Fruit fly (Drosophila melanogaster) whole organism, prepupa: Measurements from ENCODE around the gene Cftr.

Source experiments
- Blimp-1 ChIP-seq: fragments of 200-800 bp; sonication (Bioruptor generic); optimal IDR thresholded peaks from 3 replicates; lab custom pipeline; 2017; ENCODE audit warnings: missing biosample characterization, missing genetic modification characterization, mild to moderate bottlenecking, moderate library complexity, missing genetic modification reagents
- CG10669 ChIP-seq: fragments of 200-800 bp; sonication (Bioruptor generic); optimal IDR thresholded peaks from 3 replicates; lab custom pipeline; 2018; ENCODE audit warnings: missing biosample characterization, mild to moderate bottlenecking, missing genetic modification characterization, moderate library complexity
- CG11294 ChIP-seq: fragments of 200-800 bp; sonication (Bioruptor generic); IDR thresholded peaks from 2 replicates; pipeline ENCODE4 v1.3.6; 2022; ENCODE audit warnings: missing biosample characterization, missing genetic modification characterization
- CG11902 ChIP-seq: fragments of 200-800 bp; sonication (Bioruptor generic); optimal IDR thresholded peaks from 3 replicates; lab custom pipeline; 2016; ENCODE audit warnings: missing biosample characterization, missing genetic modification characterization
- CG15336 ChIP-seq: fragments of 200-800 bp; sonication (Bioruptor generic); IDR thresholded peaks from 2 replicates; pipeline ENCODE4 v1.3.6; 2022; ENCODE audit warnings: missing biosample characterization, missing genetic modification characterization
- CG1621 ChIP-seq: fragments of 200-800 bp; sonication (Bioruptor generic); optimal IDR thresholded peaks from 3 replicates; lab custom pipeline; 2018; ENCODE audit warnings: missing biosample characterization, mild to moderate bottlenecking, missing genetic modification characterization
- CG16779 ChIP-seq: fragments of 200-800 bp; sonication (Bioruptor generic); optimal IDR thresholded peaks from 3 replicates; lab custom pipeline; 2017; ENCODE audit warnings: missing biosample characterization, mild to moderate bottlenecking, missing genetic modification characterization
- CG3032 ChIP-seq: fragments of 200-800 bp; optimal IDR thresholded peaks from 2 replicates; lab custom pipeline; 2019; ENCODE audit warnings: missing biosample characterization, mild to moderate bottlenecking, missing genetic modification characterization, moderate library complexity
- CG32006 ChIP-seq: fragments of 200-800 bp; sonication (Bioruptor generic); optimal IDR thresholded peaks from 3 replicates; lab custom pipeline; 2017; ENCODE audit warnings: missing biosample characterization, mild to moderate bottlenecking, missing genetic modification characterization
- CG3919 ChIP-seq: fragments of 200-800 bp; sonication (Bioruptor generic); optimal IDR thresholded peaks from 3 replicates; lab custom pipeline; 2016; ENCODE audit warnings: missing biosample characterization, missing genetic modification characterization
- CG4318 ChIP-seq: fragments of 200-800 bp; sonication (Bioruptor generic); optimal IDR thresholded peaks from 3 replicates; lab custom pipeline; 2017; ENCODE audit warnings: missing biosample characterization, mild to moderate bottlenecking, missing genetic modification characterization
- CG6163 ChIP-seq: fragments of 200-800 bp; sonication (Bioruptor generic); IDR thresholded peaks from 3 replicates; pipeline ENCODE4 v1.3.6; 2022; ENCODE audit warnings: missing biosample characterization, missing genetic modification characterization
- CG6276 ChIP-seq: fragments of 200-800 bp; sonication (Bioruptor generic); optimal IDR thresholded peaks from 2 replicates; lab custom pipeline; 2017; ENCODE audit warnings: missing biosample characterization, mild to moderate bottlenecking, missing genetic modification characterization
- CG6808 ChIP-seq: fragments of 200-800 bp; sonication (Bioruptor generic); optimal IDR thresholded peaks from 3 replicates; lab custom pipeline; 2017; ENCODE audit warnings: missing biosample characterization, missing genetic modification characterization, mild to moderate bottlenecking, moderate library complexity, missing genetic modification reagents
- CG6854 ChIP-seq: fragments of 200-800 bp; sonication (Bioruptor generic); optimal IDR thresholded peaks from 2 replicates; lab custom pipeline; 2017; ENCODE audit warnings: missing biosample characterization, mild to moderate bottlenecking, missing genetic modification characterization
- CG7368 ChIP-seq: fragments of 200-800 bp; sonication (Bioruptor generic); optimal IDR thresholded peaks from 3 replicates; lab custom pipeline; 2016; ENCODE audit warnings: missing biosample characterization, missing genetic modification characterization
- CG8119 ChIP-seq: fragments of 200-800 bp; sonication (Bioruptor generic); IDR thresholded peaks from 3 replicates; pipeline ENCODE4 v1.3.6; 2022; ENCODE audit warnings: missing biosample characterization, missing genetic modification characterization
- CG8319 ChIP-seq: fragments of 200-800 bp; sonication (Bioruptor generic); optimal IDR thresholded peaks from 3 replicates; lab custom pipeline; 2016; ENCODE audit warnings: missing biosample characterization, missing genetic modification characterization
- CG8632 ChIP-seq: fragments of 200-800 bp; sonication (Bioruptor generic); optimal IDR thresholded peaks from 3 replicates; lab custom pipeline; 2016; ENCODE audit warnings: missing biosample characterization, missing genetic modification characterization
- Eip75B ChIP-seq: fragments of 200-800 bp; sonication (Bioruptor generic); optimal IDR thresholded peaks from 3 replicates; lab custom pipeline; 2016; ENCODE audit warnings: missing biosample characterization, missing genetic modification characterization
- Eip78C ChIP-seq: fragments of 200-800 bp; sonication (Bioruptor generic); peaks from one replicate; lab custom pipeline; 2016; ENCODE audit warnings: missing biosample characterization, missing genetic modification characterization
- Eip93F ChIP-seq: fragments of 200-800 bp; sonication (Bioruptor generic); optimal IDR thresholded peaks from 2 replicates; lab custom pipeline; 2016; ENCODE audit warnings: missing biosample characterization, mild to moderate bottlenecking, missing genetic modification characterization
- Gug ChIP-seq: fragments of 200-800 bp; sonication (Bioruptor generic); IDR thresholded peaks from 2 replicates; pipeline ENCODE4 v1.3.6; 2022; ENCODE audit warnings: missing biosample characterization, missing genetic modification characterization
- Hr38 ChIP-seq: sonication (Bioruptor generic); optimal IDR thresholded peaks from 2 replicates; lab custom pipeline; 2016; ENCODE audit warnings: missing biosample characterization, missing genetic modification characterization
- Hr4 ChIP-seq: fragments of 200-800 bp; sonication (Bioruptor generic); optimal IDR thresholded peaks from 3 replicates; lab custom pipeline; 2016; ENCODE audit warnings: missing biosample characterization, missing genetic modification characterization
- Lpt ChIP-seq: fragments of 200-800 bp; sonication (Bioruptor generic); optimal IDR thresholded peaks from 3 replicates; lab custom pipeline; 2016; ENCODE audit warnings: missing biosample characterization, missing genetic modification characterization
- Met ChIP-seq: fragments of 200-800 bp; sonication (Bioruptor generic); optimal IDR thresholded peaks from 3 replicates; lab custom pipeline; 2016; ENCODE audit warnings: missing biosample characterization, missing genetic modification characterization
- Smox ChIP-seq: fragments of 200-800 bp; sonication (Bioruptor generic); optimal IDR thresholded peaks from 3 replicates; lab custom pipeline; 2016; ENCODE audit warnings: missing biosample characterization, missing genetic modification characterization
- Sox14 ChIP-seq: fragments of 200-800 bp; sonication (Bioruptor generic); optimal IDR thresholded peaks from 3 replicates; lab custom pipeline; 2016; ENCODE audit warnings: missing biosample characterization, missing genetic modification characterization
- Sox15 ChIP-seq: fragments of 200-800 bp; sonication (Bioruptor generic); optimal IDR thresholded peaks from 3 replicates; lab custom pipeline; 2016; ENCODE audit warnings: missing biosample characterization, missing genetic modification characterization
- achi ChIP-seq: fragments of 200-800 bp; sonication (Bioruptor generic); optimal IDR thresholded peaks from 3 replicates; lab custom pipeline; 2016; ENCODE audit warnings: missing biosample characterization, missing genetic modification characterization
- acj6 ChIP-seq: fragments of 200-800 bp; sonication (Bioruptor generic); optimal IDR thresholded peaks from 3 replicates; lab custom pipeline; 2016; ENCODE audit warnings: missing biosample characterization, missing genetic modification characterization
- cyc ChIP-seq: fragments of 200-800 bp; sonication (Bioruptor generic); optimal IDR thresholded peaks from 3 replicates; lab custom pipeline; 2016; ENCODE audit warnings: missing biosample characterization, missing genetic modification characterization
- dac ChIP-seq: fragments of 200-800 bp; sonication (Bioruptor generic); optimal IDR thresholded peaks from 2 replicates; lab custom pipeline; 2017; ENCODE audit warnings: missing biosample characterization, mild to moderate bottlenecking, missing genetic modification characterization
- dsx ChIP-seq: fragments of 200-800 bp; optimal IDR thresholded peaks from 3 replicates; lab custom pipeline; 2019; ENCODE audit warnings: missing biosample characterization, mild to moderate bottlenecking, missing genetic modification characterization, moderate library complexity; ENCODE audit not compliant: poor library complexity, severe bottlenecking
- esn ChIP-seq: fragments of 200-800 bp; sonication (Bioruptor generic); optimal IDR thresholded peaks from 2 replicates; lab custom pipeline; 2016; ENCODE audit warnings: missing biosample characterization, mild to moderate bottlenecking, missing genetic modification characterization, moderate library complexity
- fd59A ChIP-seq: fragments of 200-800 bp; sonication (Bioruptor generic); optimal IDR thresholded peaks from 2 replicates; lab custom pipeline; 2017; ENCODE audit warnings: missing biosample characterization, mild to moderate bottlenecking, missing genetic modification characterization, missing genetic modification reagents
- fd85E ChIP-seq: fragments of 200-800 bp; sonication (Bioruptor generic); optimal IDR thresholded peaks from 3 replicates; lab custom pipeline; 2016; ENCODE audit warnings: missing biosample characterization, missing genetic modification characterization
- fkh ChIP-seq: fragments of 200-800 bp; sonication (Bioruptor generic); optimal IDR thresholded peaks from 3 replicates; lab custom pipeline; 2017; ENCODE audit warnings: missing biosample characterization, mild to moderate bottlenecking, missing genetic modification characterization, moderate library complexity
- net ChIP-seq: fragments of 200-800 bp; sonication (Bioruptor generic); optimal IDR thresholded peaks from 3 replicates; lab custom pipeline; 2016; ENCODE audit warnings: missing biosample characterization, missing genetic modification characterization
- pdm3 ChIP-seq: fragments of 200-800 bp; sonication (Bioruptor generic); optimal IDR thresholded peaks from 3 replicates; lab custom pipeline; 2016; ENCODE audit warnings: missing biosample characterization, missing genetic modification characterization
- salr ChIP-seq, 2 experiments: fragments of 200-800 bp; sonication (Bioruptor generic); optimal IDR thresholded peaks; 3 replicates each; lab custom pipeline; 2016 to 2018; ENCODE audit warnings: missing biosample characterization in 2 of 2, missing genetic modification characterization in 2 of 2, mild to moderate bottlenecking in 1 of 2
- svp ChIP-seq: fragments of 200-800 bp; sonication (Bioruptor generic); peaks from one replicate; lab custom pipeline; 2016; ENCODE audit warnings: missing biosample characterization, missing genetic modification characterization
- topi ChIP-seq: fragments of 200-800 bp; sonication (Bioruptor generic); optimal IDR thresholded peaks from 3 replicates; lab custom pipeline; 2016; ENCODE audit warnings: missing biosample characterization, missing genetic modification characterization
- vri ChIP-seq: fragments of 200-800 bp; sonication (Bioruptor generic); optimal IDR thresholded peaks from 3 replicates; lab custom pipeline; 2016; ENCODE audit warnings: missing biosample characterization, mild to moderate bottlenecking, missing genetic modification characterization

Cftr gene

DNA sequence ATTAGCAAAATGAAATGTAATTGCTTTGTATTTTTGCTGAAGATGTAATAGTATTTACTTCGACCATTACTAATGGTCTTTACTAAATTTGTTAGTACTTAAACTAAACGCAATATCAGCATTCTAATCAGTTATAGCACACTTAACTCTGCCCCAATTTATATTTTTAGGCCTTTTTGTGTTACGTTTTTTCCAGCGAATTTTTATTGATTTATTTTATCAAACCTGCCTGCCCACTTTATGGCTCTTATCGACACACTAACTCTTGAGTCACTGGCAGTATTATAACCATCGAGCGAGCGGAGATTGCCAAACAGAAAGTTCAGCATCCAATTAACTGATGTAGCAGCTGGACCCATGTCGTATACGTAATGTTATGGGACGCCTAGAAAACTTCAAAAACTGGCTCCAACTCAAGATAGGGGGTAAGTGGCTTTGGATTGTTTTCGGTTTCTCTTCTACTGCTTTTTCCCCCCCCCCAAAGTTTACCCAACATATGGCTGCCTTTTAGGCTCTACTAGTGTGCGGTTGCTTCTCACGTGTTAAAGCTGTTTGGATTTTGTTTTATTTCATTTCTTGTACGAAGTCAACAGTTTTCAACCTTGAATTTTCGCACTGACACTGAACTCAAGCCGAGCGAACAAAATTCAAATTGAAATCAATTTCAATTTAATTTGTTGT lies 26.1 kb upstream of the Cftr start:
- TF ChIP-seq Eip78C (GFP tag; lab: Kevin White, UChicago) (no peak), Hr4 (no peak), fkh (GFP tag; lab: Kevin White, UChicago) (no peak), Met (GFP tag; lab: Kevin White, UChicago) (no peak), CG8632 (GFP tag; lab: Kevin White, UChicago) (no peak), dac (GFP tag; lab: Kevin White, UChicago) (no peak), CG6854 (GFP tag; lab: Kevin White, UChicago) (no peak), achi (GFP tag; lab: Kevin White, UChicago) (no peak), fd59A (GFP tag; lab: Kevin White, UChicago) (no peak), Smox (no peak), CG11294 (GFP tag; lab: Robert Waterston, UW) (no peak)
- TF ChIP-seq, all 60 proteins: peak for 0

DNA sequence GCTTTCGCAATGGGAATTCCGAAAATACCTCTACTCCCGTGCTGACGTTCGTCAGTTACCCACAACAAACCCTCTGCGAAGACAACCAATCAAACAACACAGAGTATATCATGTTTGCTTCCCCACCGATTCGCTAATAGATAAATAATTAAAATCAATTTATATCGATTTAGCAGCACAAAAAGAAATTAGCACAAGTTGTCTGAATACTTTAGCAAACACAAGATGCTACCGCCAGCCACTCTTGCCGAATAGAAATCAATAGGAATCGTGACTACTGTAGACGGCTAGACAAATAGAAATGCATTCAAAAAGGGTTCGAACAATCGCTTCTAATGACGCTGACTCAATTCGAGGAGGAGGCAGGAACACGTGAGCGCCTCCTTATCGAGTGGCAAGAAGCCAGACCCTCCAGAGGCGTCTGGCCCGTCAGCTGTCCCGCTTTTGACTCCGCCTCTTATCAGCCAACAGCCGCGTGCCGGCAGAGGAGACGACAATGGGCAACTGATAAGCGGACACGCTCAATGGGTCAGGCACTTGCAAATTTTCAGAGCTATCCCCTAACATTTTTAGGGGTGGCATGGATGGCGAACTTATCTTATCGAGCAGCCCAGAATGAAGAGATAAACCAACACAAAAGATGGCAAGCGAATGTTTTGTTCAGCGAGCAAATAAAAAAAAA lies 24.7 kb upstream of the Cftr start:
- TF ChIP-seq Met (GFP tag; lab: Kevin White, UChicago), result peak; percentile 3
- peak; percentile 33 for TF ChIP-seq Eip78C (GFP tag; lab: Kevin White, UChicago)
- TF ChIP-seq CG7368 (GFP tag; lab: Kevin White, UChicago), result no peak
- peak; percentile 2 for TF ChIP-seq Sox14 (GFP tag; lab: Kevin White, UChicago)
- TF ChIP-seq CG11294 (GFP tag; lab: Robert Waterston, UW), result no peak
- peak; percentile 94 for TF ChIP-seq svp (GFP tag; lab: Kevin White, UChicago)
- TF ChIP-seq esn, result peak; percentile 9
- peak; percentile 77 for TF ChIP-seq Eip93F
- no peak for TF ChIP-seq achi (GFP tag; lab: Kevin White, UChicago)
- TF ChIP-seq Smox, result no peak
- TF ChIP-seq pdm3, result no peak
- TF ChIP-seq CG15336 (GFP tag; lab: Robert Waterston, UW), result no peak
- peak; percentile 75 for TF ChIP-seq vri (GFP tag; lab: Kevin White, UChicago)
- TF ChIP-seq Eip75B (GFP tag; lab: Kevin White, UChicago), result no peak
- no peak for TF ChIP-seq CG32006

DNA sequence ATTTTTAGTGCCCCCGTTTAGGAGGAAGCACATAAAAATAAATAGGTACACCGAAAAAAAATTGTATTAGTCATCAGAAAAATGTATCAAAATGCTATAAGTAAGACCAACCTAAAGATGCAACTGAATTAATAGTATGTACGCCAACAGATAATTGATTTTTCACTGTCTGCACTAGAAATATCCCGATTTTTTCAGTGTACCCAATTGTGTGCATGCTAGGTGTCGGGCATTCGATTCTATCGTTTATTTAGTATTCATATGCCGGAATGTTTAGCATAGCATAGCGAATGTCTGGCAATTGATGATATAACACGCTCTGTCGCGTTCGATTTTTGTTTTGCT lies 23.7 kb upstream of the Cftr start:
- TF ChIP-seq net (GFP tag; lab: Kevin White, UChicago) (peak; percentile 38), CG3919 (GFP tag; lab: Kevin White, UChicago) (peak; percentile 61), Gug (GFP tag; lab: Robert Waterston, UW) (peak; percentile 75), fkh (GFP tag; lab: Kevin White, UChicago) (peak; percentile 26), CG3032 (tag; lab: Kevin White, UChicago) (no peak), Blimp-1 (GFP tag; lab: Kevin White, UChicago) (no peak), topi (GFP tag; lab: Kevin White, UChicago) (peak; percentile 56), vri (GFP tag; lab: Kevin White, UChicago) (peak; percentile 56), Lpt (GFP tag; lab: Kevin White, UChicago) (peak; percentile 13), CG1621 (tag; lab: Kevin White, UChicago) (peak; percentile 14), svp (GFP tag; lab: Kevin White, UChicago) (peak; percentile 66), CG11902 (GFP tag; lab: Kevin White, UChicago) (peak; percentile 33), acj6 (GFP tag; lab: Kevin White, UChicago) (peak; percentile 61), Eip93F (no peak), CG10669 (GFP tag; lab: Kevin White, UChicago) (no peak), Hr38 (no peak), fd59A (GFP tag; lab: Kevin White, UChicago) (no peak), pdm3 (peak; percentile 61), dsx (no peak), CG6163 (GFP tag; lab: Robert Waterston, UW) (peak; percentile 84), Hr4 (peak; percentile 70), CG16779 (tag; lab: Kevin White, UChicago) (no peak), CG6276 (GFP tag; lab: Kevin White, UChicago) (peak; percentile 45), CG8119 (GFP tag; lab: Robert Waterston, UW) (peak; percentile 75), fd85E (GFP tag; lab: Kevin White, UChicago) (no peak), salr (GFP tag; optimal IDR thresholded peaks at IDR 0.05; lab: Kevin White, UChicago) (peak in 1 of 2 experiments; percentile 51), CG6808 (GFP tag; lab: Kevin White, UChicago) (no peak), esn (peak; percentile 62), CG15336 (GFP tag; lab: Robert Waterston, UW) (peak; percentile 83), CG8319 (no peak), Eip75B (GFP tag; lab: Kevin White, UChicago) (peak; percentile 56), Sox15 (peak; percentile 34), CG4318 (GFP tag; lab: Kevin White, UChicago) (peak; percentile 35), cyc (GFP tag; lab: Kevin White, UChicago) (peak; percentile 39)
